Worm (Caenorhabditis elegans) whole organism, L2 larva: ENCODE data around the gene lgc-33.
A peak's percentile ranks its signal among the peaks of the same experiment; 100 is the strongest.

Experiments
- F13H6.1 ChIP-seq: sonication (generic microtip); optimal IDR thresholded peaks from 2 replicates; lab custom pipeline; 2016; ENCODE audit warnings: missing genetic modification characterization, missing compliant biosample characterization
- R02D3.7 ChIP-seq: fragments of 150-350 bp; optimal IDR thresholded peaks from 2 replicates; lab custom pipeline; 2014; ENCODE audit warnings: missing biosample characterization, missing genetic modification characterization
- Y55F3AM.14 ChIP-seq: fragments of 200-800 bp; sonication (Bioruptor generic); optimal IDR thresholded peaks from 2 replicates; lab custom pipeline; 2018; ENCODE audit warnings: mild to moderate bottlenecking, missing genetic modification characterization, missing compliant biosample characterization
- ZK546.5 ChIP-seq: sonication (generic microtip); optimal IDR thresholded peaks from 2 replicates; lab custom pipeline; 2017; ENCODE audit warnings: missing biosample characterization, missing genetic modification characterization
- alr-1 ChIP-seq: fragments of 150-350 bp; optimal IDR thresholded peaks from 2 replicates; lab custom pipeline; 2014; ENCODE audit warnings: missing biosample characterization, missing genetic modification characterization
- aly-2 ChIP-seq: fragments of 150-350 bp; optimal IDR thresholded peaks from 2 replicates; lab custom pipeline; 2014; ENCODE audit warnings: missing biosample characterization, missing genetic modification characterization
- ama-1 ChIP-seq: fragments of 150-350 bp; optimal IDR thresholded peaks from 2 replicates; lab custom pipeline; 2018; ENCODE audit warnings: inconsistent platforms
- blmp-1 ChIP-seq: sonication (generic microtip); optimal IDR thresholded peaks from 2 replicates; lab custom pipeline; 2017; ENCODE audit warnings: missing genetic modification characterization, mild to moderate bottlenecking, missing compliant biosample characterization, antibody characterized with exemption, moderate library complexity; ENCODE audit not compliant: insufficient read depth
- ceh-16 ChIP-seq: fragments of 150-350 bp; optimal IDR thresholded peaks from 2 replicates; lab custom pipeline; 2014; ENCODE audit warnings: missing biosample characterization, missing genetic modification characterization
- ceh-82 ChIP-seq: fragments of 150-350 bp; optimal IDR thresholded peaks from 2 replicates; lab custom pipeline; 2014; ENCODE audit warnings: missing biosample characterization, missing genetic modification characterization
- crh-2 ChIP-seq: sonication (generic microtip); optimal IDR thresholded peaks from 2 replicates; lab custom pipeline; 2017; ENCODE audit warnings: missing biosample characterization, missing genetic modification characterization
- dmd-4 ChIP-seq: sonication (generic microtip); optimal IDR thresholded peaks from 2 replicates; lab custom pipeline; 2017; ENCODE audit warnings: missing biosample characterization, missing genetic modification characterization
- elt-1 ChIP-seq: fragments of 150-350 bp; optimal IDR thresholded peaks from 2 replicates; lab custom pipeline; 2014; ENCODE audit warnings: missing biosample characterization, missing genetic modification characterization
- elt-3 ChIP-seq: sonication (generic microtip); optimal IDR thresholded peaks from 2 replicates; lab custom pipeline; 2017; ENCODE audit warnings: missing biosample characterization, missing genetic modification characterization
- fos-1 ChIP-seq: fragments of 150-350 bp; optimal IDR thresholded peaks from 2 replicates; lab custom pipeline; 2014; ENCODE audit warnings: missing biosample characterization, missing genetic modification characterization
- gmeb-1 ChIP-seq: fragments of 150-350 bp; optimal IDR thresholded peaks from 2 replicates; lab custom pipeline; 2014; ENCODE audit warnings: missing biosample characterization, missing genetic modification characterization
- lin-11 ChIP-seq: fragments of 150-350 bp; sonication (generic microtip); optimal IDR thresholded peaks from 2 replicates; lab custom pipeline; 2014; ENCODE audit warnings: missing biosample characterization, missing genetic modification characterization, inconsistent platforms, mixed read lengths
- lin-39 ChIP-seq: fragments of 150-350 bp; optimal IDR thresholded peaks from 2 replicates; lab custom pipeline; 2014; ENCODE audit warnings: missing biosample characterization, missing genetic modification reagents, missing genetic modification characterization
- lsy-2 ChIP-seq, 2 experiments: fragments of 150-350 bp in 1 of 2; sonication (generic microtip) in 1 of 2; optimal IDR thresholded peaks; 2 replicates each; lab custom pipeline; 2014 to 2017; ENCODE audit warnings: missing biosample characterization in 2 of 2, missing genetic modification characterization in 2 of 2
- mbf-1 ChIP-seq: sonication (generic microtip); optimal IDR thresholded peaks from 2 replicates; lab custom pipeline; 2017; ENCODE audit warnings: missing biosample characterization, missing genetic modification characterization
- mdl-1 ChIP-seq, 2 experiments: fragments of 150-350 bp in 1 of 2; sonication (generic microtip) in 1 of 2; optimal IDR thresholded peaks; 2 replicates each; lab custom pipeline; 2017; ENCODE audit warnings: missing biosample characterization in 2 of 2, missing genetic modification characterization in 2 of 2
- nhr-10 ChIP-seq: sonication (generic microtip); optimal IDR thresholded peaks from 2 replicates; lab custom pipeline; 2017; ENCODE audit warnings: missing biosample characterization, missing genetic modification characterization
- nhr-11 ChIP-seq: fragments of 150-350 bp; optimal IDR thresholded peaks from 2 replicates; lab custom pipeline; 2014; ENCODE audit warnings: missing biosample characterization, missing genetic modification characterization
- nhr-12 ChIP-seq: fragments of 150-350 bp; optimal IDR thresholded peaks from 2 replicates; lab custom pipeline; 2014; ENCODE audit warnings: missing biosample characterization, missing genetic modification characterization
- nhr-129 ChIP-seq: fragments of 150-350 bp; optimal IDR thresholded peaks from 2 replicates; lab custom pipeline; 2014; ENCODE audit warnings: missing biosample characterization, missing genetic modification characterization
- nhr-23 ChIP-seq: fragments of 150-350 bp; optimal IDR thresholded peaks from 2 replicates; lab custom pipeline; 2014; ENCODE audit warnings: missing biosample characterization, missing genetic modification reagents, missing genetic modification characterization
- sem-4 ChIP-seq: fragments of 150-350 bp; optimal IDR thresholded peaks from 2 replicates; lab custom pipeline; 2014; ENCODE audit warnings: missing biosample characterization, missing genetic modification reagents, missing genetic modification characterization
- skn-1 ChIP-seq: sonication (generic microtip); optimal IDR thresholded peaks from 2 replicates; lab custom pipeline; 2017; ENCODE audit warnings: missing biosample characterization, missing genetic modification characterization
- snpc-4 ChIP-seq: fragments of 150-350 bp; optimal IDR thresholded peaks from 2 replicates; lab custom pipeline; 2014; ENCODE audit warnings: missing biosample characterization, missing genetic modification characterization
- unc-39 ChIP-seq: fragments of 150-350 bp; optimal IDR thresholded peaks from 2 replicates; lab custom pipeline; 2014; ENCODE audit warnings: missing biosample characterization, missing genetic modification characterization
- unc-55 ChIP-seq: fragments of 150-350 bp; sonication (generic microtip); optimal IDR thresholded peaks from 3 replicates; lab custom pipeline; 2014; ENCODE audit warnings: missing biosample characterization, missing genetic modification reagents, missing genetic modification characterization
- zag-1 ChIP-seq: fragments of 150-350 bp; optimal IDR thresholded peaks from 2 replicates; lab custom pipeline; 2014; ENCODE audit warnings: missing biosample characterization, missing genetic modification characterization
- ztf-11 ChIP-seq: sonication (generic microtip); optimal IDR thresholded peaks from 2 replicates; lab custom pipeline; 2017; ENCODE audit warnings: missing biosample characterization, missing genetic modification characterization
- ztf-4 ChIP-seq: fragments of 150-350 bp; optimal IDR thresholded peaks from 2 replicates; lab custom pipeline; 2014; ENCODE audit warnings: missing biosample characterization, missing genetic modification characterization

The lgc-33 gene

ce11 chrIV:800518-800917 lies 44.8 kb upstream of the lgc-33 start, which contains the start of gene mrpl-46:
Gene mrpl-46, plus strand, starts transcription at chrIV:800818.
- TF ChIP-seq nhr-129 (no peak), elt-3 (tag; lab: Kevin White, UChicago) (no peak), ceh-16 (tag; lab: Kevin White, UChicago) (no peak), sem-4 (no peak), nhr-23 (tag; lab: Kevin White, UChicago) (no peak), elt-1 (tag; lab: Kevin White, UChicago) (no peak), nhr-12 (tag; lab: Kevin White, UChicago) (no peak), ama-1 (lab: Kevin White, UChicago) (no peak), zag-1 (tag; lab: Kevin White, UChicago) (no peak), mdl-1 (tag; optimal IDR thresholded peaks at IDR 0.05; lab: Kevin White, UChicago) (no peak), F13H6.1 (no peak), gmeb-1 (tag; lab: Kevin White, UChicago) (no peak), ZK546.5 (tag; lab: Kevin White, UChicago) (no peak), unc-55 (GFP tag; lab: Kevin White, UChicago) (no peak)

ce11 chrIV:801162-801561 lies 44.1 kb upstream of the lgc-33 start:
- no peak for TF ChIP-seq mbf-1 (tag; lab: Kevin White, UChicago)
- no peak for TF ChIP-seq elt-3 (tag; lab: Kevin White, UChicago)
- no peak for TF ChIP-seq crh-2 (tag; lab: Kevin White, UChicago)
- TF ChIP-seq R02D3.7: no peak
- TF ChIP-seq skn-1: no peak
- TF ChIP-seq ztf-11 (tag; lab: Kevin White, UChicago): no peak
- no peak for TF ChIP-seq alr-1 (tag; lab: Kevin White, UChicago)
- no peak for TF ChIP-seq mdl-1 (tag; optimal IDR thresholded peaks at IDR 0.05; lab: Kevin White, UChicago)
- TF ChIP-seq, all 48 proteins: peak for 0

DNA sequence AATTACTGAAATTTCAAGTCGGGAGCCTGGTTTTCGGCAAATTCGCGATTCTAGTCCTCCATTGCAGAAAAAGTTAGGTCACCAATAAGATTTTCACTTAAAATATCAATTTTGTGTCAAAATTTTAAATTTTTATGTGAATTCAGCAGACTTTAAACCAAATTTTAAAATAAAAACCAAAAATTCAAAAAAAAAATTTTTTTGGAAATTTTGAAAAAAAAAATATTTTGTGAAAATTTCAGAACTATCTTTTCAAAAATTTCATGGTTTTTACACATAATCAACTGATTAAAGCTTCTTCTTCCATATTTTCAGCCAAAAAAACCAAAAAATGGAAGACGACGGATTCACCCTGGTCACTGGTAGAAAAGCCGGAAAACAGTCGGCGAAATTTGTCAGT lies 40.5 kb upstream of the lgc-33 start, which contains the start of gene Y55F3BL.4:
Gene Y55F3BL.4, plus strand, starts transcription at position 301 of the 400 bp plus-strand sequence.
- no peak for TF ChIP-seq alr-1 (tag; lab: Kevin White, UChicago)
- TF ChIP-seq ceh-82 (tag; lab: Kevin White, UChicago): no peak
- no peak for TF ChIP-seq sem-4
- TF ChIP-seq ceh-16 (tag; lab: Kevin White, UChicago): no peak
- TF ChIP-seq lin-39: no peak
- TF ChIP-seq nhr-12 (tag; lab: Kevin White, UChicago): no peak
- TF ChIP-seq unc-39 (tag; lab: Kevin White, UChicago): no peak
- no peak for TF ChIP-seq ztf-4
- no peak for TF ChIP-seq skn-1
- no peak for TF ChIP-seq blmp-1 (tag; lab: Kevin White, UChicago)
- TF ChIP-seq mbf-1 (tag; lab: Kevin White, UChicago): no peak
- no peak for TF ChIP-seq nhr-11

ce11 chrIV:805693-806092 lies 39.6 kb upstream of the lgc-33 start:
- TF ChIP-seq gmeb-1 (tag; lab: Kevin White, UChicago) (no peak), Y55F3AM.14 (GFP tag; lab: Kevin White, UChicago) (no peak), nhr-12 (tag; lab: Kevin White, UChicago) (no peak), R02D3.7 (no peak), ztf-4 (no peak), ztf-11 (tag; lab: Kevin White, UChicago) (no peak), dmd-4 (tag; lab: Kevin White, UChicago) (no peak), snpc-4 (no peak), lsy-2 (tag; optimal IDR thresholded peaks at IDR 0.05; lab: Kevin White, UChicago) (no peak), nhr-10 (tag; lab: Kevin White, UChicago) (no peak), F13H6.1 (no peak), aly-2 (tag; lab: Kevin White, UChicago) (no peak), ceh-82 (tag; lab: Kevin White, UChicago) (no peak), fos-1 (tag; lab: Kevin White, UChicago) (no peak)
- TF ChIP-seq, all 48 proteins: peak for 0

DNA sequence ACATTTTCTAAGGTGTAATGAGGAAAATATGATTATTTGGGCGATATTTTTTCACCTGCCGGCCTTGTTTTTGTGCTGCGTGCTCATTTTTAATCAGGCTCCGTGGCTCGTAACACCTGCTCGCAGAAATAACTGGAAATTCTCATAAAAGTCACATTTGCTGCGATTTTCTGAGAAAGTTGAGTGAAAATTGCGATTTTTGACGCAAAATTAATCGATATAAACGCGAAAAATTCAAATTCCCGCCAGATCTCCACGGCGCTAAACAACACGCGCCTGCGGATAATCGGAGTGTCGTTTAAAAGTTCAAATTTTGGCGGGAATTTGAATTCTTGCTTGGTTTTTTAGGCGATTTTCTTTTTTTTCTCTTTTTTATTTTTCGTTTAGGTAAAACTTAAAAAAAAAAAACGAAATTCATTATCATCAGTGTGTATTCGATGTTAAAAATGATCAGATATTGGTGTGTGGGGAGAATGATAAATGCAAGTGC lies 38.2 kb upstream of the lgc-33 start, which contains the start of gene Y55F3BL.6:
Gene Y55F3BL.6, minus strand, starts transcription at position 51 of the 490 bp plus-strand sequence.
- no peak for TF ChIP-seq unc-39 (tag; lab: Kevin White, UChicago)
- peak; percentile 34 for TF ChIP-seq lin-11 (tag; lab: Kevin White, UChicago)
